Fruit fly (Drosophila melanogaster) whole organism: Measurements from ENCODE around the gene CG5446.

ENCODE experiments used
- CG8478 ChIP-seq: fragments of >200 bp; optimal IDR thresholded peaks from 2 replicates; lab custom pipeline; 2018; ENCODE audit warnings: inconsistent platforms
- Dll ChIP-seq: fragments of >200 bp; optimal IDR thresholded peaks from 2 replicates; lab custom pipeline; 2017
- EcR ChIP-seq, 2 experiments: fragments of >200 bp; optimal IDR thresholded peaks; 2 replicates each; lab custom pipeline; 2017; ENCODE audit warnings: missing biosample characterization in 2 of 2, missing genetic modification characterization in 2 of 2, missing genetic modification reagents in 2 of 2
- pan ChIP-seq: fragments of >200 bp; optimal IDR thresholded peaks from 2 replicates; lab custom pipeline; 2017
- psq ChIP-seq: fragments of >200 bp; optimal IDR thresholded peaks from 2 replicates; lab custom pipeline; 2017
- usp ChIP-seq: fragments of >200 bp; optimal IDR thresholded peaks from 2 replicates; lab custom pipeline; 2017; ENCODE audit warnings: missing biosample characterization, missing genetic modification characterization, mixed read lengths

DNA sequence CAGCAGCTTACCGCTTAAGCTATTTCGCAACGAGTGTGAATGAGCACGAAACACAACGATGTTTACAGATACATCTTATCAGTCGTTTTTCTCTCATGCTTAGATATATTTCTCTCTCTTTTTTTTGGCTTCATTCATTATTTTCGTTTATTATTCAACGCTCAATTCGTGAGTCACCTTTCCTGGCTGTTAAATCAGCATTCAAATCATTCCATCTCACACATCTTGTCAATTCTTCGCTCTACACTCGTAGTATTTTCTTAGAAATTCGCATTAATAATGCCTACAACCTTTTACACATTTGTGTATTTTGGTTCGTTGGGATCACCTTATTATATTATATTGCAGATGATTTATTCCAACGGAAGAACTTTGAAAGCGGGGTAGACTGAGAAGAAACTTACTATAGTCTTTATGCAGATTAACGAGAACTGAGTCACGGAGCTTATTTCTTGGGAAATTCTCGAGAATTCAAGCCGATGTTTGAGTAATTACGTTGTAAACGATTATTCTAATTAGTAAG lies 22.9 kb downstream of the CG5446 start:
- TF ChIP-seq psq (no peak), pan (lab: Kevin White, UChicago) (no peak), usp (no peak), CG8478 (lab: Kevin White, UChicago) (no peak), Dll (lab: Kevin White, UChicago) (no peak), EcR (GFP tag; optimal IDR thresholded peaks at IDR 0.05; lab: Kevin White, UChicago) (no peak)
